Worm (Caenorhabditis elegans) whole organism, L1 larva: Measurements from ENCODE around the gene fmo-2.

Experiments
- dsc-1 ChIP-seq: sonication (generic microtip); optimal IDR thresholded peaks from 2 replicates; lab custom pipeline; 2016; ENCODE audit warnings: mild to moderate bottlenecking, missing genetic modification characterization, missing compliant biosample characterization
- fos-1 ChIP-seq: fragments of 150-350 bp; optimal IDR thresholded peaks from 2 replicates; lab custom pipeline; 2014; ENCODE audit warnings: missing biosample characterization, missing genetic modification characterization

ce11 chrIV:10690139-10690538 lies 7.8 kb downstream of the fmo-2 start, which contains the start of gene R102.8:
- TF ChIP-seq fos-1 (tag; lab: Kevin White, UChicago): no peak
- no peak for TF ChIP-seq dsc-1 (tag; lab: Kevin White, UChicago)
